Fruit fly (Drosophila melanogaster) whole organism, embryonic: Measurements from ENCODE around the gene CG11168.

Experiments used
- CG11696 ChIP-seq: fragments of 200-800 bp; sonication (Bioruptor generic); IDR thresholded peaks from 2 replicates; pipeline ENCODE4 v1.3.6; 2022; ENCODE audit warnings: missing biosample characterization, missing genetic modification characterization
- CG12219 ChIP-seq: fragments of 200-800 bp; sonication (Bioruptor generic); optimal IDR thresholded peaks from 3 replicates; lab custom pipeline; 2018; ENCODE audit warnings: missing biosample characterization, mild to moderate bottlenecking, missing genetic modification characterization
- CG14050 ChIP-seq: fragments of 200-800 bp; sonication (Bioruptor generic); IDR thresholded peaks from 3 replicates; pipeline ENCODE4 v1.3.6; 2022; ENCODE audit warnings: missing biosample characterization, missing genetic modification characterization
- CG30403 ChIP-seq: fragments of 200-800 bp; sonication (Bioruptor generic); optimal IDR thresholded peaks from 3 replicates; lab custom pipeline; 2016; ENCODE audit warnings: missing biosample characterization, missing genetic modification characterization
- CG31365 ChIP-seq: fragments of 200-800 bp; sonication (Bioruptor generic); optimal IDR thresholded peaks from 2 replicates; lab custom pipeline; 2018; ENCODE audit warnings: missing biosample characterization, mild to moderate bottlenecking, missing genetic modification characterization
- CG32767 ChIP-seq: fragments of 200-800 bp; sonication (Bioruptor generic); IDR thresholded peaks from 2 replicates; pipeline ENCODE4 v1.3.6; 2022; ENCODE audit warnings: missing biosample characterization, missing genetic modification characterization
- CG43689 ChIP-seq: fragments of 200-800 bp; sonication (Bioruptor generic); IDR thresholded peaks from 2 replicates; pipeline ENCODE4 v1.3.6; 2022; ENCODE audit warnings: missing biosample characterization, missing genetic modification characterization
- CG4617 ChIP-seq: fragments of 200-800 bp; sonication (Bioruptor generic); optimal IDR thresholded peaks from 3 replicates; lab custom pipeline; 2016; ENCODE audit warnings: missing biosample characterization, missing genetic modification characterization, borderline replicate concordance
- CG5180 ChIP-seq: fragments of 200-800 bp; sonication (Bioruptor generic); optimal IDR thresholded peaks from 3 replicates; lab custom pipeline; 2017; ENCODE audit warnings: missing biosample characterization, missing genetic modification characterization, mild to moderate bottlenecking, moderate library complexity, missing genetic modification reagents
- CG8359 ChIP-seq: fragments of 200-800 bp; sonication (Bioruptor generic); optimal IDR thresholded peaks from 2 replicates; lab custom pipeline; 2017; ENCODE audit warnings: missing biosample characterization, mild to moderate bottlenecking, missing genetic modification characterization, borderline replicate concordance
- Deaf1 ChIP-seq: fragments of 200-800 bp; optimal IDR thresholded peaks from 3 replicates; lab custom pipeline; 2019; ENCODE audit warnings: missing biosample characterization, mild to moderate bottlenecking, missing genetic modification characterization, moderate library complexity
- Fer2 ChIP-seq: fragments of 200-800 bp; sonication (Bioruptor generic); optimal IDR thresholded peaks from 2 replicates; lab custom pipeline; 2018; ENCODE audit warnings: missing biosample characterization, mild to moderate bottlenecking, missing genetic modification characterization, moderate library complexity
- Fer3 ChIP-seq: fragments of 200-800 bp; sonication (Bioruptor generic); optimal IDR thresholded peaks from 2 replicates; lab custom pipeline; 2018; ENCODE audit warnings: missing biosample characterization, mild to moderate bottlenecking, missing genetic modification characterization, moderate library complexity
- Rfx ChIP-seq: fragments of 200-800 bp; sonication (Bioruptor generic); IDR thresholded peaks from 2 replicates; pipeline ENCODE4 v1.3.6; 2022; ENCODE audit warnings: missing biosample characterization, missing genetic modification characterization
- Sin3A ChIP-seq: fragments of >200 bp; optimal IDR thresholded peaks from 2 replicates; lab custom pipeline; 2018
- Trl ChIP-seq, 3 experiments: fragments of >200 bp in 2 of 3; fragments of 200-800 bp in 1 of 3; sonication (Bioruptor generic) in 1 of 3; optimal IDR thresholded peaks; 2 replicates in 1 of 3; 3 replicates in 2 of 3; lab custom pipeline; 2016 to 2017; ENCODE audit warnings: missing biosample characterization in 1 of 3, missing genetic modification characterization in 1 of 3
- Xrp1 ChIP-seq: fragments of 200-800 bp; sonication (Bioruptor generic); IDR thresholded peaks from 2 replicates; pipeline ENCODE4 v1.3.6; 2022; ENCODE audit warnings: missing biosample characterization, missing genetic modification characterization
- ash1 ChIP-seq: fragments of 200-800 bp; sonication (Bioruptor generic); optimal IDR thresholded peaks from 2 replicates; lab custom pipeline; 2018; ENCODE audit warnings: missing biosample characterization, mild to moderate bottlenecking, missing genetic modification characterization
- bbx ChIP-seq: fragments of 200-800 bp; sonication (Bioruptor generic); IDR thresholded peaks from 2 replicates; pipeline ENCODE4 v1.3.6; 2022; ENCODE audit warnings: missing biosample characterization, missing genetic modification characterization; ENCODE audit not compliant: partially characterized antibody
- cas ChIP-seq: fragments of 200-800 bp; sonication (Bioruptor generic); IDR thresholded peaks from 2 replicates; pipeline ENCODE4 v1.3.6; 2022; ENCODE audit warnings: missing biosample characterization, missing genetic modification characterization
- chm ChIP-seq: fragments of 200-800 bp; sonication (Bioruptor generic); IDR thresholded peaks from 2 replicates; pipeline ENCODE4 v1.3.6; 2022; ENCODE audit warnings: missing biosample characterization, missing genetic modification characterization
- ci ChIP-seq: fragments of 200-800 bp; sonication (Bioruptor generic); IDR thresholded peaks from 3 replicates; pipeline ENCODE4 v1.3.6; 2022; ENCODE audit warnings: missing biosample characterization, missing genetic modification characterization
- crp ChIP-seq, 2 experiments: fragments of 200-800 bp; sonication (Bioruptor generic); optimal IDR thresholded peaks; 2 replicates in 1 of 2; 3 replicates in 1 of 2; lab custom pipeline; 2017; ENCODE audit warnings: missing biosample characterization in 2 of 2, missing genetic modification characterization in 2 of 2, mild to moderate bottlenecking in 1 of 2, moderate library complexity in 1 of 2
- ftz-f1 ChIP-seq: fragments of 200-800 bp; sonication (Bioruptor generic); optimal IDR thresholded peaks from 2 replicates; lab custom pipeline; 2016; ENCODE audit warnings: missing biosample characterization, missing genetic modification characterization
- h ChIP-seq: fragments of >200 bp; optimal IDR thresholded peaks from 2 replicates; lab custom pipeline; 2017
- insv ChIP-seq, 2 experiments: fragments of 200-800 bp; sonication (Bioruptor generic); optimal IDR thresholded peaks; 3 replicates each; lab custom pipeline; 2016 to 2018; ENCODE audit warnings: missing biosample characterization in 2 of 2, missing genetic modification characterization in 2 of 2
- kah ChIP-seq: fragments of 200-800 bp; sonication (Bioruptor generic); optimal IDR thresholded peaks from 2 replicates; lab custom pipeline; 2018; ENCODE audit warnings: missing biosample characterization, mild to moderate bottlenecking, missing genetic modification characterization
- lmd ChIP-seq: fragments of 200-800 bp; sonication (Bioruptor generic); IDR thresholded peaks from 2 replicates; pipeline ENCODE4 v1.3.6; 2022; ENCODE audit warnings: missing biosample characterization, missing genetic modification characterization
- mam ChIP-seq: fragments of 200-800 bp; sonication (Bioruptor generic); optimal IDR thresholded peaks from 3 replicates; lab custom pipeline; 2016; ENCODE audit warnings: missing biosample characterization, missing genetic modification characterization
- phol ChIP-seq: fragments of 200-800 bp; sonication (Bioruptor generic); optimal IDR thresholded peaks from 3 replicates; lab custom pipeline; 2018; ENCODE audit warnings: missing biosample characterization, mild to moderate bottlenecking, missing genetic modification characterization, moderate library complexity
- pum ChIP-seq: fragments of 200-800 bp; sonication (Bioruptor generic); optimal IDR thresholded peaks from 2 replicates; lab custom pipeline; 2016; ENCODE audit warnings: missing biosample characterization, missing genetic modification characterization
- rib ChIP-seq: fragments of 200-800 bp; sonication (Bioruptor generic); IDR thresholded peaks from 2 replicates; pipeline ENCODE4 v1.3.6; 2022; ENCODE audit warnings: missing biosample characterization, missing genetic modification characterization
- ro ChIP-seq: fragments of 200-800 bp; sonication (Bioruptor generic); IDR thresholded peaks from 2 replicates; pipeline ENCODE4 v1.3.6; 2022; ENCODE audit warnings: missing biosample characterization, missing genetic modification characterization
- shn ChIP-seq: fragments of 200-800 bp; sonication (Bioruptor generic); optimal IDR thresholded peaks from 3 replicates; lab custom pipeline; 2016; ENCODE audit warnings: missing biosample characterization, missing genetic modification characterization
- slbo ChIP-seq: fragments of 200-800 bp; sonication (Bioruptor generic); IDR thresholded peaks from 2 replicates; pipeline ENCODE4 v1.3.6; 2022; ENCODE audit warnings: missing biosample characterization, missing genetic modification characterization
- tin ChIP-seq: fragments of 200-800 bp; sonication (Bioruptor generic); optimal IDR thresholded peaks from 3 replicates; lab custom pipeline; 2016; ENCODE audit warnings: missing biosample characterization, missing genetic modification characterization
- trem ChIP-seq: fragments of 200-800 bp; optimal IDR thresholded peaks from 3 replicates; lab custom pipeline; 2019; ENCODE audit warnings: missing biosample characterization, mild to moderate bottlenecking, missing genetic modification characterization, moderate library complexity
- z ChIP-seq: fragments of 200-800 bp; sonication (Bioruptor generic); IDR thresholded peaks from 3 replicates; pipeline ENCODE4 v1.3.6; 2022; ENCODE audit warnings: missing biosample characterization, missing genetic modification characterization

CG11168 gene

DNA sequence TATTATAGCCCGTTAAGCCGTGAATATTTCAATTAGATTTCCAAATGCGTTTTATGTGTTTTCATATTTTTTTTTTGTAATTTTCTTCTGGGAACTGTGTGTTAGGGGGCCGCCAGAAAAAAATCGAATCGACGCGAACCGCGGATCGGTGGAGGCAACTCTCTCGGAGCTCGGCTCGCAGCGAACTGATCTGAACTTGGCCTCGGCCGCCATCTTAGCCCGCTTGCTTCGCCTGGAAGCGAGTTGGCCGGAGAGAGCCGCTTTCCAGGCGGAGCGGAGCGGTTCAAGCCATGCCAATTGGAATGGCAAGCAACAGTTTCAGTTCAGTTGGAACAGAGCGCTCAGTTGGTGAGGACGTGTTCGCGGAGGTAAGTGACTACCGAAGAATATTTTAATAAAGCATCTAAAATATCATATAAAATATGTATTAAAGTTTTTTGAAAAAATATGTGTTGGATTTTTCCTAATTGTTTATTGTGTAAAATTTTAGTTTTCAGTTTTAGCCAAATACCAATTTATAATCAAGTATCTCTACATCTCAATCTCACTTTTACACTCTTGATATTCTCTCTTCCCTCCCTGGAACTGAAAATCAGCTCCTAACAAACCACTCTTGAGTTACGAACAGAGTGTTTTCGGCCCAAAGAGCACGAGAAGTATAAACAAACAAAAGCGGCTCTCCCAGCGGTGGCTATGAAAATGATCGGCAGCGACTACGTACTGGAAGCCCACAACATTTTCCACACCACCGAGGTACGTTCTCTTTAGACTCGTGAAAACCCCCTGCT lies 23.3 kb upstream of the CG11168 start, which contains the start of the genes CG31121 and CG11069 (continued):
- TF ChIP-seq rib (GFP tag; lab: Robert Waterston, UW) (0 out of 2 replicates have a peak, but pooled peaks have one; percentile 19), CG14050 (GFP tag; lab: Robert Waterston, UW) (no peak), kah (GFP tag; lab: Kevin White, UChicago) (peak; percentile 4), CG30403 (GFP tag; lab: Kevin White, UChicago) (no peak), Trl (optimal IDR thresholded peaks at IDR 0.05; lab: Kevin White, UChicago) (peak; percentile 66 to 84), Trl (GFP tag; optimal IDR thresholded peaks at IDR 0.05; lab: Kevin White, UChicago) (no peak), tin (GFP tag; lab: Kevin White, UChicago) (no peak), cas (no peak), shn (no peak), ftz-f1 (peak; percentile 67), Fer2 (tag; lab: Kevin White, UChicago) (no peak), insv (GFP tag; optimal IDR thresholded peaks at IDR 0.05; lab: Kevin White, UChicago) (peak in 1 of 2 experiments; percentile 88), CG11696 (no peak), lmd (GFP tag; lab: Robert Waterston, UW) (no peak), ash1 (GFP tag; lab: Kevin White, UChicago) (no peak), phol (peak; percentile 61), CG4617 (no peak), slbo (GFP tag; lab: Robert Waterston, UW) (0 out of 2 replicates have a peak, but pooled peaks have one; percentile 23), bbx (GFP tag; lab: Robert Waterston, UW) (peak; percentile 45), Deaf1 (tag; lab: Kevin White, UChicago) (no peak), CG5180 (peak; percentile 38), ci (GFP tag; lab: Robert Waterston, UW) (peak; percentile 15; the same call in 1 of the 3 replicates), h (lab: Kevin White, UChicago) (no peak), chm (GFP tag; lab: Robert Waterston, UW) (peak; percentile 50; the same call in 1 of the 2 replicates), Rfx (GFP tag; lab: Robert Waterston, UW) (peak; percentile 46), CG12219 (no peak), z (peak; percentile 74)
- TF ChIP-seq, all 482 proteins: peak for 41

DNA sequence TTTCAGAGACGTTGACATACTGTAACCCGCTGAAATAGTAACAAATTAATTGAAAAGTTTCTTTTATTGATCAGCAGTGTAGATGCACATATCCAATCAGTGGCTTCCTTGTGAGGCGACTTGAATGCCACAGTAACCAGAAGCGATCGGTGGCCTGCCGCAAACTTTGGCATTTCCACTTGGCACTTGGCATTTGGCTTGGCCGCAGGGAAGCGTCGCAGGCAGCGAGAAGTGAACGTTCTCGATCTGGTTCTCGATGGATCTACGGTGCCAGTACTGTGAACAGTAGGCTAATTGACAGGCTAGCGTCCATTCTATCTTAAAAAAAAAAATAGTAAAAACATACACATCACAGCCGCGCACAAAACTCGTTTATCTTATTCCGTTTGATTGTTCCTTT lies 17.1 kb upstream of the CG11168 start, which contains the start of gene CG10845:
Gene CG10845 (plus strand): TSS at position 301 of the 400 bp plus-strand sequence.
- TF ChIP-seq mam (no peak), CG8359 (GFP tag; lab: Kevin White, UChicago) (no peak), CG43689 (GFP tag; lab: Robert Waterston, UW) (no peak), pum (no peak), Sin3A (lab: Kevin White, UChicago) (no peak), CG32767 (GFP tag; lab: Robert Waterston, UW) (no peak), Fer3 (tag; lab: Kevin White, UChicago) (no peak), ro (no peak), CG31365 (no peak), crp (GFP tag; optimal IDR thresholded peaks at IDR 0.05; lab: Kevin White, UChicago) (no peak), Xrp1 (no peak), CG4617 (no peak), trem (tag; lab: Kevin White, UChicago) (no peak)
